Worm (Caenorhabditis elegans): ENCODE measurements around the gene C44H4.8.

Gene C44H4.8

DNA sequence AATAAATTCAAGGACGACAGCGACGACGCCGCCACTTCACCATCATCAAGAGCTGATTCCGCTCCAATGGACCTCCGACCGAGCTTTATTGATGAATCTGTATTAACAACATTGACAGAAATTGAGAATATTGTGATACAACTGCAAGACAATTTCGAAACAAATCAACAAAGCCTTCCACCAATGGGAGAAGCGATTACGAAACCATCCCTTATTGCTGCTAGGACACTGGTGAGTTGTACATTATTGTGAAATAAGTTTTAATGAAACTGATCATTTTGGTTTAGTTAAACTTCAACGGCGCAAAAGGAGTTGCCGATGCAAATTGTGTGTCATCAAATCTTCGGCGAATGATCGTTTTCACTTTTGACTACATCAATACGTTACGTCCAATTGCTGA lies 35.8 kb upstream of the C44H4.8 start:
- TF ChIP-seq unc-120 (tag; optimal IDR thresholded peaks at IDR 0.05; ENCODE audit: poor library complexity, severe bottlenecking) (no peak), flh-1 (GFP tag; optimal IDR thresholded peaks at IDR 0.05) (no peak), mls-2 (tag; optimal IDR thresholded peaks at IDR 0.05) (no peak), nhr-2 (tag; optimal IDR thresholded peaks at IDR 0.05) (no peak), lsy-2 (tag; optimal IDR thresholded peaks at IDR 0.05) (no peak), tbx-8 (GFP tag; optimal IDR thresholded peaks at IDR 0.05) (no peak), mep-1 (tag; optimal IDR thresholded peaks at IDR 0.05) (no peak), cnd-1 (tag; optimal IDR thresholded peaks at IDR 0.05) (no peak), ceh-43 (GFP tag; optimal IDR thresholded peaks at IDR 0.05) (no peak), lin-13 (tag; optimal IDR thresholded peaks at IDR 0.05) (no peak), ztf-11 (tag; optimal IDR thresholded peaks at IDR 0.05) (no peak), snpc-4 (tag; optimal IDR thresholded peaks at IDR 0.05) (no peak), unc-39 (tag; optimal IDR thresholded peaks at IDR 0.05) (no peak), sptf-1 (tag; optimal IDR thresholded peaks at IDR 0.05) (no peak), nhr-76 (tag; optimal IDR thresholded peaks at IDR 0.05) (no peak), ces-1 (GFP tag; optimal IDR thresholded peaks at IDR 0.05) (no peak), elt-3 (tag; optimal IDR thresholded peaks at IDR 0.05) (no peak), blmp-1 (tag; optimal IDR thresholded peaks at IDR 0.05) (no peak), sem-2 (GFP tag; optimal IDR thresholded peaks at IDR 0.05) (no peak)

DNA sequence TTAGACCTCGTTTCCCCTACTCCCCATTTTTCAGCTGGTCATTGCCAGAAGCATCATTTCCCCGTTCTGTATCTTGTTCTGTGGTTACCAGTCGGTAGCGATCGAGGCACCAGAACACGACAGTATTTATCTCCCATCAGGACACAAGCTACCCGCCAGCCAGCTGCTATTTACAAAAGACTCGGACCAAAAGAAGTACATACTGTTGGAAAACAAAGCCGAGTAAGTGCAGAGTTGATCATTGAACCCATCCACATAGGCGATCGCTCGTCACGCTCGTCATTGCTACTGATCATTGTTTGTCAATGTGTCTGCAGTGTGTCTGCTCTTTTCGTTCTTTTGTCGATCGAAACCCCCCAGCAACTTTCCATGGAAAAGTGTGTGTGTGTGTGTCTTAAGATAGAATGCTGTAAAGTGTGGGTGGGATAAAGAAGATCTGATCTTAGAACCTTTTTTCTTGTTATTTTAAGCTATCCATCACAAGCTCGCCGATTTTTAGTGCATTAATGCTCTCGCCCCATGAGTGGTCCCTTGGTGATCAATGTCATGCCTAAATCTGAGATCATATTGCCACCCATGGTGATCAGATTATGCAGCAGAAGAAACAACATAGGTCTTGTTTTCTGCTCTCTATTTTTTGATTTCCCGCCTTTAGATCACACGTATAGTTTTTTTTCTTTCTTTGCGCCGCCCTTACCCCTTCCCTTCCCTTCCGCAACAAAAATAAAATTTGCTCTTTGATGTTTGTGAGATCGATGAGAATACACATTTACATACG lies 35.2 kb upstream of the C44H4.8 start:
- TF ChIP-seq pha-4 (tag; optimal IDR thresholded peaks at IDR 0.05) = peak; percentile 52
- TF ChIP-seq M03D4.4 (tag; optimal IDR thresholded peaks at IDR 0.05) = no peak

DNA sequence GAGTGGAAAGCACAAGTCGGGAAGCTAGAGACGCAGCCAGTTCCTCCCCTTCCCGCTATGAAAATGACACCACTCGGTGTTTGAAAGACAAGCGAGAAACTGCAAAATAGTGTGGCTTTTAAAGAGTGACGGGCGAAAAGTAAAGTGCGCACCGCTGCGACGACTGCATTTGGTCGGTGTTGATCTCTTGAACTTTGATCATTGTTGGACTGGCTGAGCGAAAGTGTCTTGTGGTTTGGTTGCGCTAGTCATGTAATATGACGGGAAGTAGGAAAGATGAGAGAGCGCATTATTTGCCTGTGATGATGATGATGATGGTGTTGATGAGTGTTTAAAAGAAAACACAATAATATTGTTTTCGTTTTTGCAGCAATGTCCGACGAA lies 34.6 kb upstream of the C44H4.8 start:
- TF ChIP-seq hlh-1 (tag; optimal IDR thresholded peaks at IDR 0.05) (peak; percentile 62), mls-2 (tag; optimal IDR thresholded peaks at IDR 0.05) (no peak), nhr-12 (tag; optimal IDR thresholded peaks at IDR 0.05) (no peak), lin-13 (tag; optimal IDR thresholded peaks at IDR 0.05) (no peak), ceh-83 (GFP tag; optimal IDR thresholded peaks at IDR 0.05) (no peak), M03D4.4 (tag; optimal IDR thresholded peaks at IDR 0.05) (no peak), unc-120 (tag; optimal IDR thresholded peaks at IDR 0.05; ENCODE audit: poor library complexity, severe bottlenecking) (peak; percentile 85), nhr-2 (tag; optimal IDR thresholded peaks at IDR 0.05) (no peak), unc-39 (tag; optimal IDR thresholded peaks at IDR 0.05) (no peak), ham-2 (GFP tag; optimal IDR thresholded peaks at IDR 0.05) (peak; percentile 94), lsy-2 (tag; optimal IDR thresholded peaks at IDR 0.05) (no peak), blmp-1 (tag; optimal IDR thresholded peaks at IDR 0.05) (peak; percentile 74), elt-3 (tag; optimal IDR thresholded peaks at IDR 0.05) (peak; percentile 93), nhr-76 (tag; optimal IDR thresholded peaks at IDR 0.05) (no peak), nhr-237 (tag; optimal IDR thresholded peaks at IDR 0.05) (peak; percentile 95), snpc-4 (tag; optimal IDR thresholded peaks at IDR 0.05) (no peak), unc-62 (GFP tag; optimal IDR thresholded peaks at IDR 0.05) (peak; percentile 93), pha-4 (tag; optimal IDR thresholded peaks at IDR 0.05) (peak; percentile 88), ztf-11 (tag; optimal IDR thresholded peaks at IDR 0.05) (no peak), sem-2 (GFP tag; optimal IDR thresholded peaks at IDR 0.05) (no peak), sptf-1 (tag; optimal IDR thresholded peaks at IDR 0.05) (peak; percentile 30), ceh-39 (tag; optimal IDR thresholded peaks at IDR 0.05) (no peak), elt-1 (tag; optimal IDR thresholded peaks at IDR 0.05; ENCODE audit: borderline replicate concordance, insufficient read depth) (peak; percentile 56), cnd-1 (tag; optimal IDR thresholded peaks at IDR 0.05) (no peak), bed-3 (GFP tag; optimal IDR thresholded peaks at IDR 0.05) (no peak), zip-8 (tag; optimal IDR thresholded peaks at IDR 0.05) (no peak), nhr-28 (tag; optimal IDR thresholded peaks at IDR 0.05) (peak; percentile 23), ceh-43 (GFP tag; optimal IDR thresholded peaks at IDR 0.05) (no peak), lin-32 (GFP tag; optimal IDR thresholded peaks at IDR 0.05) (no peak), mab-5 (tag; optimal IDR thresholded peaks at IDR 0.05) (no peak), tbx-8 (GFP tag; optimal IDR thresholded peaks at IDR 0.05) (no peak), flh-1 (GFP tag; optimal IDR thresholded peaks at IDR 0.05) (no peak), drap-1 (GFP tag; optimal IDR thresholded peaks at IDR 0.05) (peak; percentile 29), ces-1 (GFP tag; optimal IDR thresholded peaks at IDR 0.05) (peak; percentile 54), mep-1 (tag; optimal IDR thresholded peaks at IDR 0.05) (peak; percentile 45)

Data from whole organism, mixed stage, embryonic.